Worm (Caenorhabditis elegans): Measurements from ENCODE around the gene W09G12.7.
A peak's percentile ranks its signal among the peaks of the same experiment; 100 is the strongest.

The W09G12.7 gene

ce11 chrIV:1213192-1213591 is 15.7 kb upstream of the W09G12.7 start (continued):
- TF ChIP-seq php-3 (GFP tag; IDR thresholded peaks at IDR 0.05) (no peak), hlh-30 (tag; optimal IDR thresholded peaks at IDR 0.05; ENCODE audit: insufficient read depth) (peak; percentile 80), gei-8 (GFP tag; optimal IDR thresholded peaks at IDR 0.05) (no peak), ceh-28 (tag; optimal IDR thresholded peaks at IDR 0.05) (no peak), daf-19 (GFP tag; conservative IDR thresholded peaks at IDR 0.05) (no peak), T20F7.1 (GFP tag; optimal IDR thresholded peaks at IDR 0.05) (no peak), nhr-6 (tag; optimal IDR thresholded peaks at IDR 0.05) (no peak), unc-62 (GFP tag; optimal IDR thresholded peaks at IDR 0.05 in 1 of 2) (peak in 1 of 2 experiments; percentile 45), unc-62 (tag; optimal IDR thresholded peaks at IDR 0.05) (no peak), arid-1 (GFP tag; conservative IDR thresholded peaks at IDR 0.05) (no peak), T26A8.4 (GFP tag; IDR thresholded peaks at IDR 0.05) (no peak), skn-1 (tag; optimal IDR thresholded peaks at IDR 0.05) (no peak), ztf-11 (tag; optimal IDR thresholded peaks at IDR 0.05) (no peak), lin-15B (tag; optimal IDR thresholded peaks at IDR 0.05) (no peak), vab-7 (GFP tag; IDR thresholded peaks at IDR 0.05) (no peak), dve-1 (tag; optimal IDR thresholded peaks at IDR 0.05; ENCODE audit: insufficient read depth) (no peak), egl-27 (tag; optimal IDR thresholded peaks at IDR 0.05) (no peak), ZK546.5 (tag; optimal IDR thresholded peaks at IDR 0.05) (no peak), ceh-20 (GFP tag; IDR thresholded peaks at IDR 0.05) (no peak), nhr-42 (GFP tag; IDR thresholded peaks at IDR 0.05) (no peak), tag-97 (GFP tag; IDR thresholded peaks at IDR 0.05) (no peak), lin-13 (GFP tag; optimal IDR thresholded peaks at IDR 0.05) (no peak), cey-2 (tag; optimal IDR thresholded peaks at IDR 0.05; ENCODE audit: borderline replicate concordance, insufficient read depth) (no peak), set-16 (GFP tag; IDR thresholded peaks at IDR 0.05) (no peak), egl-43 (GFP tag; IDR thresholded peaks at IDR 0.05) (no peak), ceh-44 (GFP tag; IDR thresholded peaks at IDR 0.05) (no peak), daf-12 (tag; optimal IDR thresholded peaks at IDR 0.05) (no peak)

ce11 chrIV:1215536-1215935 is 13.3 kb upstream of the W09G12.7 start:
- peak; percentile 93 for TF ChIP-seq aha-1 (tag)
- TF ChIP-seq mes-2 (tag; optimal IDR thresholded peaks at IDR 0.05; ENCODE audit: poor library complexity, severe bottlenecking), result no peak

ce11 chrIV:1216290-1216689 is 12.6 kb upstream of the W09G12.7 start, which contains the start of gene W09G12.9:
TSS of gene W09G12.9 (plus strand) at chrIV:1216590.
- TF ChIP-seq ZK546.5 (tag; optimal IDR thresholded peaks at IDR 0.05) (no peak), zip-11 (GFP tag; IDR thresholded peaks at IDR 0.05) (no peak), daf-8 (GFP tag; IDR thresholded peaks at IDR 0.05) (no peak), mdt-29 (GFP tag; IDR thresholded peaks at IDR 0.05) (no peak), dmd-6 (GFP tag; IDR thresholded peaks at IDR 0.05) (peak; percentile 74)

DNA sequence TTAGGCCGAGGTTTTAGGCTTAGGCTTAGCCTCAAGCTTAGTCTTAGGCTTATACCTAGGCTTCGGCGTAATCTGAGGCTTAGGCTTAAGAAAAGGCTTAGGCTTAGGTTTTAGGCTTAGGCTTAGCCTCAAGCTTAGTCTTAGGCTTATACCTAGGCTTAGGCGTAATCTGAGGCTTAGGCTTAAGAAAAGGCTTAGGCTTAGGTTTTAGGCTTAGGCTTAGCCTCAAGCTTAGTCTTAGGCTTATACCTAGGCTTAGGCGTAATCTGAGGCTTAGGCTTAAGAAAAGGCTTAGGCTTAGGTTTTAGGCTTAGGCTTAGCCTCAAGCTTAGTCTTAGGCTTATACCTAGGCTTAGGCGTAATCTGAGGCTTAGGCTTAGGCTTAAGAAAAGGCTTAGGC is 11.6 kb upstream of the W09G12.7 start:
- TF ChIP-seq T26A8.4 (GFP tag; IDR thresholded peaks at IDR 0.05), result 0 out of 2 replicates have a peak, but pooled peaks have one; percentile 24

- TF ChIP-seq nhr-111 (GFP tag; optimal IDR thresholded peaks at IDR 0.05) (no peak), fos-1 (tag; optimal IDR thresholded peaks at IDR 0.05) (no peak)
Measured at ce11 chrIV:1221167-1221566, 7.7 kb upstream of the W09G12.7 start, which contains the start of gene W09G12.10. TSS of gene W09G12.10 (minus strand) at chrIV:1221287.
